Fruit fly (Drosophila melanogaster): ENCODE results near the gene Nrx-1.

Gene Nrx-1

dm6 chr3R:22528264-22529158 lies 60.2 kb downstream of the Nrx-1 start, which contains the start of gene CG5346 (continued):
- TF ChIP-seq bab2 (GFP tag; optimal IDR thresholded peaks at IDR 0.05) = no peak
- no peak for TF ChIP-seq pita (GFP tag; optimal IDR thresholded peaks at IDR 0.05)
- no peak for TF ChIP-seq CG3065 (GFP tag; optimal IDR thresholded peaks at IDR 0.05)
- TF ChIP-seq CG7928 (GFP tag; optimal IDR thresholded peaks at IDR 0.05) = no peak
- TF ChIP-seq ara (GFP tag; IDR thresholded peaks at IDR 0.05) = no peak
- no peak for TF ChIP-seq fd64A (GFP tag; optimal IDR thresholded peaks at IDR 0.05)
- TF ChIP-seq inv (GFP tag; IDR thresholded peaks at IDR 0.05; ENCODE audit: partially characterized antibody) = peak; percentile 78
- TF ChIP-seq CG5180 (GFP tag; optimal IDR thresholded peaks at IDR 0.05) = no peak
- TF ChIP-seq pho (GFP tag; optimal IDR thresholded peaks at IDR 0.05) = no peak
- TF ChIP-seq Bteb2 (GFP tag; optimal IDR thresholded peaks at IDR 0.05) = no peak
- TF ChIP-seq sc (optimal IDR thresholded peaks at IDR 0.05) = no peak
- no peak for TF ChIP-seq sc (GFP tag; optimal IDR thresholded peaks at IDR 0.05)
- no peak for TF ChIP-seq CG7556 (GFP tag; optimal IDR thresholded peaks at IDR 0.05)
- peak; percentile 67 for TF ChIP-seq grn (GFP tag; optimal IDR thresholded peaks at IDR 0.05)
- no peak for TF ChIP-seq lbe (GFP tag; optimal IDR thresholded peaks at IDR 0.05)
- TF ChIP-seq CG3847 (GFP tag; IDR thresholded peaks at IDR 0.05) = no peak
- no peak for TF ChIP-seq Hr3 (GFP tag; optimal IDR thresholded peaks at IDR 0.05)
- TF ChIP-seq CG1603 (tag; optimal IDR thresholded peaks at IDR 0.05) = peak; percentile 38
- peak; percentile 56 for TF ChIP-seq CTCF (GFP tag; optimal IDR thresholded peaks at IDR 0.05)
- TF ChIP-seq HmgZ (tag; optimal IDR thresholded peaks at IDR 0.05) = peak; percentile 44
- no peak for TF ChIP-seq mirr (GFP tag; optimal IDR thresholded peaks at IDR 0.05)
- no peak for TF ChIP-seq CG4617 (GFP tag; optimal IDR thresholded peaks at IDR 0.05; ENCODE audit: borderline replicate concordance)
- no peak for TF ChIP-seq abd-A (tag; optimal IDR thresholded peaks at IDR 0.05)
- no peak for TF ChIP-seq dmrt11E (tag; optimal IDR thresholded peaks at IDR 0.05)
- no peak for TF ChIP-seq tio (GFP tag; optimal IDR thresholded peaks at IDR 0.05)
- TF ChIP-seq CG2202 (tag; optimal IDR thresholded peaks at IDR 0.05) = no peak
- no peak for TF ChIP-seq CG15696 (tag; optimal IDR thresholded peaks at IDR 0.05)
- peak; percentile 60 for TF ChIP-seq sqz (GFP tag; optimal IDR thresholded peaks at IDR 0.05)
- no peak for TF ChIP-seq nom (GFP tag; optimal IDR thresholded peaks at IDR 0.05)
- TF ChIP-seq CG10209 (GFP tag; optimal IDR thresholded peaks at IDR 0.05) = no peak
- no peak for TF ChIP-seq maf-S (GFP tag; optimal IDR thresholded peaks at IDR 0.05)
- no peak for TF ChIP-seq CG4820 (GFP tag; optimal IDR thresholded peaks at IDR 0.05)
- no peak for TF ChIP-seq D19B (GFP tag; optimal IDR thresholded peaks at IDR 0.05)
- TF ChIP-seq CG14860 (GFP tag; IDR thresholded peaks at IDR 0.05; ENCODE audit: partially characterized antibody) = peak; percentile 84
- TF ChIP-seq CG16863 (GFP tag; optimal IDR thresholded peaks at IDR 0.05) = no peak
- no peak for TF ChIP-seq tx (GFP tag; optimal IDR thresholded peaks at IDR 0.05)
- TF ChIP-seq H2.0 (GFP tag; IDR thresholded peaks at IDR 0.05) = no peak
- TF ChIP-seq Aef1 (GFP tag; IDR thresholded peaks at IDR 0.05) = no peak

- TF ChIP-seq CG18262 (tag; optimal IDR thresholded peaks at IDR 0.05) = peak; percentile 14
- no peak for TF ChIP-seq CG30020 (tag; optimal IDR thresholded peaks at IDR 0.05)
- TF ChIP-seq fu2 (GFP tag; optimal IDR thresholded peaks at IDR 0.05) = no peak
- no peak for TF ChIP-seq Lhr (GFP tag; optimal IDR thresholded peaks at IDR 0.05)
- TF ChIP-seq fd3F (GFP tag; optimal IDR thresholded peaks at IDR 0.05) = no peak
- no peak for TF ChIP-seq CG1832 (GFP tag; optimal IDR thresholded peaks at IDR 0.05)
- no peak for TF ChIP-seq CG34224 (GFP tag; IDR thresholded peaks at IDR 0.05; ENCODE audit: partially characterized antibody)
- no peak for TF ChIP-seq CG2129 (GFP tag; IDR thresholded peaks at IDR 0.05; ENCODE audit: partially characterized antibody)
- TF ChIP-seq CG5953 (GFP tag; IDR thresholded peaks at IDR 0.05) = peak; percentile 14; the same call in 1 of the 2 replicates
- TF ChIP-seq CG42726 (GFP tag; IDR thresholded peaks at IDR 0.05; ENCODE audit: partially characterized antibody) = peak; percentile 47; the same call in 1 of the 2 replicates
- no peak for TF ChIP-seq shn (GFP tag; optimal IDR thresholded peaks at IDR 0.05)
- no peak for TF ChIP-seq CG6254 (GFP tag; optimal IDR thresholded peaks at IDR 0.05)
- peak; percentile 21 for TF ChIP-seq CG18619 (GFP tag; optimal IDR thresholded peaks at IDR 0.05)
- no peak for TF ChIP-seq jumu (GFP tag; optimal IDR thresholded peaks at IDR 0.05)
Measured at dm6 chr3R:22530305-22530704, 62.0 kb downstream of the Nrx-1 start, which contains the start of gene CG33099. Gene CG33099, minus strand, starts transcription at chr3R:22530572.

Data from whole organism, embryonic.